Worm (Caenorhabditis elegans) whole organism, late embryonic: Measurements from ENCODE around the gene btb-16.

ENCODE experiments used
- C08G9.2 ChIP-seq: sonication (generic microtip); optimal IDR thresholded peaks from 2 replicates; lab custom pipeline; 2016; ENCODE audit warnings: mild to moderate bottlenecking, missing genetic modification characterization, moderate library complexity, missing compliant biosample characterization
- C38D4.7 ChIP-seq: fragments of 200-800 bp; sonication (Bioruptor generic); optimal IDR thresholded peaks from 2 replicates; lab custom pipeline; 2018; ENCODE audit warnings: mild to moderate bottlenecking, missing genetic modification characterization, moderate library complexity, missing compliant biosample characterization
- F13H6.1 ChIP-seq: sonication (generic microtip); optimal IDR thresholded peaks from 2 replicates; lab custom pipeline; 2016; ENCODE audit warnings: missing genetic modification characterization, missing compliant biosample characterization
- K09A11.1 ChIP-seq: sonication (generic microtip); optimal IDR thresholded peaks from 2 replicates; lab custom pipeline; 2017; ENCODE audit warnings: antibody characterized with exemption, mild to moderate bottlenecking, missing genetic modification characterization, missing compliant biosample characterization; ENCODE audit not compliant: insufficient read depth
- T23F11.4 ChIP-seq: fragments of 200-800 bp; sonication (Bioruptor generic); optimal IDR thresholded peaks from 2 replicates; lab custom pipeline; 2018; ENCODE audit warnings: mild to moderate bottlenecking, missing genetic modification characterization, missing compliant biosample characterization
- ahr-1 ChIP-seq: sonication (generic microtip); optimal IDR thresholded peaks from 2 replicates; lab custom pipeline; 2016; ENCODE audit warnings: missing genetic modification characterization, missing compliant biosample characterization
- ceh-2 ChIP-seq: sonication (generic microtip); optimal IDR thresholded peaks from 2 replicates; lab custom pipeline; 2016; ENCODE audit warnings: missing genotype, missing genetic modification characterization, missing compliant biosample characterization
- ceh-22 ChIP-seq: sonication (generic microtip); optimal IDR thresholded peaks from 2 replicates; lab custom pipeline; 2017; ENCODE audit warnings: missing biosample characterization, missing genetic modification characterization
- ceh-24 ChIP-seq: sonication (generic microtip); optimal IDR thresholded peaks from 2 replicates; lab custom pipeline; 2016; ENCODE audit warnings: mild to moderate bottlenecking, missing genetic modification characterization, missing compliant biosample characterization
- ceh-31 ChIP-seq: sonication (generic microtip); optimal IDR thresholded peaks from 2 replicates; lab custom pipeline; 2016; ENCODE audit warnings: missing genetic modification characterization, missing compliant biosample characterization
- ceh-45 ChIP-seq: fragments of 200-800 bp; sonication (Bioruptor generic); IDR thresholded peaks from 2 replicates; pipeline ENCODE4 v1.3.6; 2022; ENCODE audit warnings: missing genetic modification reagents, missing genetic modification characterization, missing compliant biosample characterization
- ceh-48 ChIP-seq: sonication (generic microtip); optimal IDR thresholded peaks from 2 replicates; lab custom pipeline; 2016; ENCODE audit warnings: missing genetic modification characterization, inconsistent platforms, missing compliant biosample characterization
- ceh-6 ChIP-seq: fragments of 200-800 bp; sonication (Bioruptor generic); optimal IDR thresholded peaks from 2 replicates; lab custom pipeline; 2018; ENCODE audit warnings: mild to moderate bottlenecking, missing genetic modification characterization, missing compliant biosample characterization
- ceh-9 ChIP-seq: sonication (generic microtip); optimal IDR thresholded peaks from 2 replicates; lab custom pipeline; 2016; ENCODE audit warnings: mild to moderate bottlenecking, missing genetic modification characterization, inconsistent platforms, missing compliant biosample characterization
- che-1 ChIP-seq: sonication (generic microtip); optimal IDR thresholded peaks from 2 replicates; lab custom pipeline; 2016; ENCODE audit warnings: mild to moderate bottlenecking, missing genetic modification characterization, missing compliant biosample characterization
- dmd-4 ChIP-seq: sonication (generic microtip); optimal IDR thresholded peaks from 2 replicates; lab custom pipeline; 2016; ENCODE audit warnings: borderline replicate concordance, missing genetic modification characterization, missing compliant biosample characterization
- elt-2 ChIP-seq: sonication (generic microtip); optimal IDR thresholded peaks from 2 replicates; lab custom pipeline; 2016; ENCODE audit warnings: missing genetic modification reagents, missing genetic modification characterization, missing compliant biosample characterization
- fkh-6 ChIP-seq: sonication (generic microtip); optimal IDR thresholded peaks from 2 replicates; lab custom pipeline; 2016; ENCODE audit warnings: missing genetic modification characterization, missing compliant biosample characterization
- hlh-15 ChIP-seq: sonication (generic microtip); optimal IDR thresholded peaks from 2 replicates; lab custom pipeline; 2016; ENCODE audit warnings: missing genetic modification characterization, missing compliant biosample characterization
- hlh-30 ChIP-seq: sonication (generic microtip); optimal IDR thresholded peaks from 2 replicates; lab custom pipeline; 2017; ENCODE audit warnings: antibody characterized with exemption, missing genetic modification characterization, missing compliant biosample characterization; ENCODE audit not compliant: insufficient read depth
- hlh-6 ChIP-seq: sonication (generic microtip); optimal IDR thresholded peaks from 2 replicates; lab custom pipeline; 2016; ENCODE audit warnings: missing genotype, missing genetic modification characterization, missing compliant biosample characterization
- lim-6 ChIP-seq: sonication (generic microtip); optimal IDR thresholded peaks from 2 replicates; lab custom pipeline; 2016; ENCODE audit warnings: missing genetic modification characterization, missing compliant biosample characterization
- lin-11 ChIP-seq: fragments of 200-800 bp; sonication (Bioruptor generic); optimal IDR thresholded peaks from 2 replicates; lab custom pipeline; 2018; ENCODE audit warnings: mild to moderate bottlenecking, missing genetic modification characterization, missing compliant biosample characterization
- nfya-1 ChIP-seq: sonication (generic microtip); optimal IDR thresholded peaks from 2 replicates; lab custom pipeline; 2017; ENCODE audit warnings: missing genetic modification characterization, mild to moderate bottlenecking, missing compliant biosample characterization, antibody characterized with exemption, moderate library complexity
- odd-2 ChIP-seq: sonication (generic microtip); optimal IDR thresholded peaks from 2 replicates; lab custom pipeline; 2017; ENCODE audit warnings: antibody characterized with exemption, mild to moderate bottlenecking, missing genetic modification characterization, missing compliant biosample characterization
- pat-9 ChIP-seq: fragments of 200-800 bp; sonication (Bioruptor generic); optimal IDR thresholded peaks from 2 replicates; lab custom pipeline; 2018; ENCODE audit warnings: mild to moderate bottlenecking, missing genetic modification characterization, moderate library complexity, missing compliant biosample characterization
- pros-1 ChIP-seq: fragments of 150-350 bp; optimal IDR thresholded peaks from 2 replicates; lab custom pipeline; 2014; ENCODE audit warnings: missing biosample characterization, missing genetic modification reagents, missing genetic modification characterization
- sdc-2 ChIP-seq: sonication (generic microtip); optimal IDR thresholded peaks from 2 replicates; lab custom pipeline; 2016; ENCODE audit warnings: missing genotype, missing genetic modification characterization, missing compliant biosample characterization
- sox-2 ChIP-seq: fragments of 200-800 bp; sonication (Bioruptor generic); IDR thresholded peaks from 2 replicates; pipeline ENCODE4 v1.3.6; 2022; ENCODE audit warnings: missing genetic modification reagents, missing genetic modification characterization, missing compliant biosample characterization
- syd-9 ChIP-seq: sonication (generic microtip); optimal IDR thresholded peaks from 2 replicates; lab custom pipeline; 2016; ENCODE audit warnings: mild to moderate bottlenecking, missing genetic modification characterization, moderate library complexity, missing compliant biosample characterization
- tbx-2 ChIP-seq: sonication (generic microtip); optimal IDR thresholded peaks from 2 replicates; lab custom pipeline; 2016; ENCODE audit warnings: missing genetic modification characterization, missing compliant biosample characterization
- ttx-3 ChIP-seq: sonication (generic microtip); optimal IDR thresholded peaks from 2 replicates; lab custom pipeline; 2016; ENCODE audit warnings: missing genetic modification reagents, missing genetic modification characterization, missing compliant biosample characterization
- unc-55 ChIP-seq: sonication (generic microtip); optimal IDR thresholded peaks from 2 replicates; lab custom pipeline; 2017; ENCODE audit warnings: missing biosample characterization, missing genetic modification reagents, missing genetic modification characterization
- zip-5 ChIP-seq: sonication (generic microtip); optimal IDR thresholded peaks from 2 replicates; lab custom pipeline; 2016; ENCODE audit warnings: missing genetic modification characterization, missing compliant biosample characterization
- ztf-16 ChIP-seq: sonication (generic microtip); optimal IDR thresholded peaks from 2 replicates; lab custom pipeline; 2017; ENCODE audit warnings: missing genetic modification characterization, missing compliant biosample characterization

btb-16 gene

ce11 chrII:3296644-3297043 is at the start of gene btb-16:
TSS of gene btb-16 (plus strand) at chrII:3296883.
- TF ChIP-seq elt-2 (tag; lab: Kevin White, UChicago) (peak; percentile 15), ceh-45 (GFP tag; lab: Robert Waterston, UW) (no peak), lim-6 (no peak), zip-5 (tag; lab: Kevin White, UChicago) (no peak), C38D4.7 (GFP tag; lab: Kevin White, UChicago) (no peak), odd-2 (no peak)

ce11 chrII:3247556-3247955 is 49.1 kb upstream of the btb-16 start:
- TF ChIP-seq lin-11 (tag; lab: Kevin White, UChicago): no peak
- TF ChIP-seq dmd-4 (tag; lab: Kevin White, UChicago): no peak
- no peak for TF ChIP-seq ceh-48 (tag; lab: Kevin White, UChicago)
- no peak for TF ChIP-seq hlh-6 (tag; lab: Kevin White, UChicago)
- TF ChIP-seq che-1 (tag; lab: Kevin White, UChicago): no peak
- no peak for TF ChIP-seq ceh-24 (tag; lab: Kevin White, UChicago)
- no peak for TF ChIP-seq unc-55 (GFP tag; lab: Kevin White, UChicago)
- no peak for TF ChIP-seq syd-9 (tag; lab: Kevin White, UChicago)
- TF ChIP-seq C08G9.2: no peak
- TF ChIP-seq hlh-30 (tag; lab: Kevin White, UChicago): no peak
- no peak for TF ChIP-seq tbx-2 (tag; lab: Kevin White, UChicago)
- no peak for TF ChIP-seq T23F11.4
- no peak for TF ChIP-seq K09A11.1 (tag; lab: Kevin White, UChicago)
- TF ChIP-seq hlh-15 (tag; lab: Kevin White, UChicago): no peak
- no peak for TF ChIP-seq nfya-1 (tag; lab: Kevin White, UChicago)
- no peak for TF ChIP-seq sox-2 (GFP tag; lab: Robert Waterston, UW)
- TF ChIP-seq ttx-3 (tag; lab: Kevin White, UChicago): no peak
- no peak for TF ChIP-seq ceh-2 (tag; lab: Kevin White, UChicago)
- TF ChIP-seq pat-9: no peak
- TF ChIP-seq ztf-16 (tag; lab: Kevin White, UChicago): no peak

ce11 chrII:3248043-3248718 is 48.5 kb upstream of the btb-16 start, which contains the start of the genes fbxc-50 and C17F4.2:
TSS of gene fbxc-50 (minus strand) at chrII:3248123.
TSS of gene C17F4.2 (plus strand) at chrII:3248668.
- TF ChIP-seq hlh-6 (tag; lab: Kevin White, UChicago): no peak
- no peak for TF ChIP-seq zip-5 (tag; lab: Kevin White, UChicago)
- TF ChIP-seq ceh-22: no peak
- no peak for TF ChIP-seq pros-1 (tag; lab: Kevin White, UChicago)
- no peak for TF ChIP-seq sdc-2 (tag; lab: Kevin White, UChicago)
- TF ChIP-seq K09A11.1 (tag; lab: Kevin White, UChicago): no peak
- no peak for TF ChIP-seq ceh-2 (tag; lab: Kevin White, UChicago)
- TF ChIP-seq ceh-31 (tag; lab: Kevin White, UChicago): no peak
- TF ChIP-seq C08G9.2: no peak
- no peak for TF ChIP-seq F13H6.1 (tag; lab: Kevin White, UChicago)
- no peak for TF ChIP-seq ceh-24 (tag; lab: Kevin White, UChicago)
- no peak for TF ChIP-seq ahr-1 (tag; lab: Kevin White, UChicago)
- TF ChIP-seq ceh-6: no peak
- TF ChIP-seq ceh-9: no peak
- no peak for TF ChIP-seq fkh-6 (tag; lab: Kevin White, UChicago)
- no peak for TF ChIP-seq nfya-1 (tag; lab: Kevin White, UChicago)
- TF ChIP-seq ttx-3 (tag; lab: Kevin White, UChicago): no peak
